Worm (Caenorhabditis elegans) whole organism, mixed stage, embryonic: ENCODE results near the gene F35F10.7.

ENCODE experiments used
- nhr-76 ChIP-seq: sonication (generic microtip); optimal IDR thresholded peaks from 2 replicates; lab custom pipeline; 2017; ENCODE audit warnings: missing biosample characterization, missing genetic modification characterization
- unc-62 ChIP-seq: fragments of 150-350 bp; optimal IDR thresholded peaks from 2 replicates; lab custom pipeline; 2014; ENCODE audit warnings: missing biosample characterization, missing genetic modification reagents, missing genetic modification characterization

ce11 chrV:3244703-3245102, 42.5 kb downstream of the F35F10.7 start, which contains the start of gene srj-7:
- no peak for TF ChIP-seq nhr-76
- TF ChIP-seq unc-62 (GFP tag; lab: Kevin White, UChicago) = no peak
